Worm (Caenorhabditis elegans) whole organism, L4 larva: ENCODE results near the gene rbmx-2.

Experiments used
- D1046.2 ChIP-seq: fragments of 200-800 bp; sonication (Bioruptor generic); IDR thresholded peaks from 2 replicates; pipeline ENCODE4 v1.3.6; 2022; ENCODE audit warnings: missing genetic modification characterization, missing compliant biosample characterization
- F37D6.2 ChIP-seq: sonication (generic microtip); optimal IDR thresholded peaks from 2 replicates; lab custom pipeline; 2016; ENCODE audit warnings: mild to moderate bottlenecking, missing genetic modification characterization, missing compliant biosample characterization
- T20F7.1 ChIP-seq: fragments of 200-800 bp; sonication (Bioruptor generic); optimal IDR thresholded peaks from 2 replicates; lab custom pipeline; 2018; ENCODE audit warnings: mild to moderate bottlenecking, missing genetic modification characterization, missing compliant biosample characterization
- Y75B8A.6 ChIP-seq: fragments of 200-800 bp; sonication (Bioruptor generic); IDR thresholded peaks from 2 replicates; pipeline ENCODE4 v1.3.6; 2022; ENCODE audit warnings: missing genetic modification reagents, missing genetic modification characterization, missing compliant biosample characterization
- ZK546.5 ChIP-seq, 2 experiments: sonication (generic microtip); optimal IDR thresholded peaks; 2 replicates each; lab custom pipeline; 2017; ENCODE audit warnings: missing biosample characterization in 2 of 2, missing genetic modification characterization in 2 of 2
- aha-1 ChIP-seq: fragments of 150-350 bp; peaks from one replicate; lab custom pipeline; 2014; ENCODE audit warnings: missing biosample characterization, missing genetic modification characterization
- aly-2 ChIP-seq: sonication (generic microtip); optimal IDR thresholded peaks from 2 replicates; lab custom pipeline; 2018; ENCODE audit warnings: missing biosample characterization, missing genetic modification characterization
- ceh-62 ChIP-seq: sonication (generic microtip); optimal IDR thresholded peaks from 2 replicates; lab custom pipeline; 2017; ENCODE audit warnings: missing biosample characterization, missing genetic modification characterization
- ces-1 ChIP-seq: fragments of 150-350 bp; sonication (generic microtip); optimal IDR thresholded peaks from 4 replicates; lab custom pipeline; 2014; ENCODE audit warnings: missing biosample characterization, missing genetic modification reagents, missing genetic modification characterization
- daf-19 ChIP-seq: fragments of 200-800 bp; sonication (Bioruptor generic); conservative IDR thresholded peaks from 2 replicates; pipeline ENCODE4 v1.3.6; 2022; ENCODE audit warnings: missing genetic modification characterization, missing compliant biosample characterization
- dmd-6 ChIP-seq: fragments of 200-800 bp; sonication (Bioruptor generic); IDR thresholded peaks from 2 replicates; pipeline ENCODE4 v1.3.6; 2022; ENCODE audit warnings: missing genetic modification reagents, missing genetic modification characterization, missing compliant biosample characterization
- dpl-1 ChIP-seq: fragments of 150-350 bp; optimal IDR thresholded peaks from 2 replicates; lab custom pipeline; 2014; ENCODE audit warnings: missing biosample characterization, missing genetic modification reagents, missing genetic modification characterization
- duxl-1 ChIP-seq: sonication (generic microtip); optimal IDR thresholded peaks from 2 replicates; lab custom pipeline; 2016; ENCODE audit warnings: mild to moderate bottlenecking, missing genetic modification characterization, moderate library complexity, missing compliant biosample characterization; ENCODE audit not compliant: poor library complexity
- dve-1 ChIP-seq: sonication (generic microtip); optimal IDR thresholded peaks from 2 replicates; lab custom pipeline; 2017; ENCODE audit warnings: antibody characterized with exemption, mild to moderate bottlenecking, missing genetic modification characterization, missing compliant biosample characterization; ENCODE audit not compliant: insufficient read depth
- fkh-10 ChIP-seq: fragments of 150-350 bp; optimal IDR thresholded peaks from 2 replicates; lab custom pipeline; 2014; ENCODE audit warnings: missing biosample characterization, missing genetic modification reagents, missing genetic modification characterization
- hlh-30 ChIP-seq: sonication (generic microtip); optimal IDR thresholded peaks from 2 replicates; lab custom pipeline; 2017; ENCODE audit warnings: antibody characterized with exemption, mild to moderate bottlenecking, missing genetic modification characterization, missing compliant biosample characterization; ENCODE audit not compliant: insufficient read depth
- jun-1 ChIP-seq: fragments of 150-350 bp; optimal IDR thresholded peaks from 2 replicates; lab custom pipeline; 2014; ENCODE audit warnings: missing biosample characterization, missing genetic modification reagents, missing genetic modification characterization
- lim-7 ChIP-seq: fragments of 200-800 bp; sonication (Bioruptor generic); IDR thresholded peaks from 2 replicates; pipeline ENCODE4 v1.3.6; 2022; ENCODE audit warnings: missing genetic modification characterization, missing compliant biosample characterization
- lin-1 ChIP-seq: fragments of 200-800 bp; sonication (Bioruptor generic); IDR thresholded peaks from 2 replicates; pipeline ENCODE4 v1.3.6; 2022; ENCODE audit warnings: missing genetic modification reagents, missing genetic modification characterization, missing compliant biosample characterization
- lin-13 ChIP-seq: fragments of 150-350 bp; optimal IDR thresholded peaks from 2 replicates; lab custom pipeline; 2014; ENCODE audit warnings: missing biosample characterization, missing genetic modification reagents, missing genetic modification characterization
- lin-29 ChIP-seq: fragments of 200-800 bp; sonication (Bioruptor generic); IDR thresholded peaks from 2 replicates; pipeline ENCODE4 v1.3.6; 2022; ENCODE audit warnings: missing genetic modification reagents, missing genetic modification characterization, missing compliant biosample characterization
- lin-38 ChIP-seq: fragments of 200-800 bp; sonication (Bioruptor generic); IDR thresholded peaks from 2 replicates; pipeline ENCODE4 v1.3.6; 2022; ENCODE audit warnings: missing genetic modification reagents, missing genetic modification characterization, missing compliant biosample characterization
- lin-39 ChIP-seq: fragments of 150-350 bp; optimal IDR thresholded peaks from 2 replicates; lab custom pipeline; 2014; ENCODE audit warnings: missing biosample characterization, missing genetic modification reagents, missing genetic modification characterization
- lsy-2 ChIP-seq, 2 experiments: fragments of 150-350 bp in 1 of 2; sonication (generic microtip) in 1 of 2; optimal IDR thresholded peaks; 2 replicates each; lab custom pipeline; 2014 to 2017; ENCODE audit warnings: missing biosample characterization in 2 of 2, missing genetic modification characterization in 2 of 2
- madf-9 ChIP-seq: fragments of 200-800 bp; sonication (Bioruptor generic); conservative IDR thresholded peaks from 2 replicates; pipeline ENCODE4 v1.3.6; 2022; ENCODE audit warnings: missing genetic modification reagents, missing genetic modification characterization, missing compliant biosample characterization
- mdl-1 ChIP-seq, 2 experiments: fragments of 150-350 bp in 1 of 2; sonication (generic microtip) in 1 of 2; optimal IDR thresholded peaks; 2 replicates each; lab custom pipeline; 2014 to 2017; ENCODE audit warnings: missing biosample characterization in 2 of 2, missing genetic modification characterization in 2 of 2
- mxl-2 ChIP-seq: fragments of 200-800 bp; sonication (Bioruptor generic); conservative IDR thresholded peaks from 2 replicates; pipeline ENCODE4 v1.3.6; 2022; ENCODE audit warnings: missing genetic modification reagents, missing genetic modification characterization, missing compliant biosample characterization
- nhr-25 ChIP-seq: sonication (generic microtip); optimal IDR thresholded peaks from 2 replicates; lab custom pipeline; 2017; ENCODE audit warnings: missing genetic modification characterization, mild to moderate bottlenecking, missing compliant biosample characterization, antibody characterized with exemption, moderate library complexity, borderline replicate concordance; ENCODE audit not compliant: insufficient read depth
- nhr-28 ChIP-seq: fragments of 150-350 bp; optimal IDR thresholded peaks from 2 replicates; lab custom pipeline; 2014; ENCODE audit warnings: missing biosample characterization, missing genetic modification characterization
- nhr-6 ChIP-seq: fragments of 150-350 bp; optimal IDR thresholded peaks from 2 replicates; lab custom pipeline; 2014; ENCODE audit warnings: missing biosample characterization, missing genetic modification characterization
- nhr-76 ChIP-seq: fragments of 150-350 bp; optimal IDR thresholded peaks from 2 replicates; lab custom pipeline; 2014; ENCODE audit warnings: missing biosample characterization, missing genetic modification characterization
- pqm-1 ChIP-seq: sonication (generic microtip); optimal IDR thresholded peaks from 2 replicates; lab custom pipeline; 2017; ENCODE audit warnings: missing biosample characterization, missing genetic modification characterization
- snpc-4 ChIP-seq: fragments of 150-350 bp; optimal IDR thresholded peaks from 2 replicates; lab custom pipeline; 2014; ENCODE audit warnings: missing biosample characterization, missing genetic modification characterization
- unc-62 ChIP-seq, 3 experiments: fragments of 150-350 bp in 1 of 3; sonication (generic microtip); optimal IDR thresholded peaks in 2 of 3; peaks in 1 of 3; 1 replicate in 1 of 3; 2 replicates in 2 of 3; lab custom pipeline; 2014 to 2017; ENCODE audit warnings: missing biosample characterization in 3 of 3, missing genetic modification characterization in 3 of 3, missing genetic modification reagents in 3 of 3, missing genotype in 1 of 3
- zag-1 ChIP-seq: fragments of 150-350 bp; optimal IDR thresholded peaks from 2 replicates; lab custom pipeline; 2014; ENCODE audit warnings: missing biosample characterization, missing genetic modification characterization
- zip-2 ChIP-seq: fragments of 150-350 bp; optimal IDR thresholded peaks from 2 replicates; lab custom pipeline; 2014; ENCODE audit warnings: missing biosample characterization, missing genetic modification characterization

The rbmx-2 gene

ce11 chrII:6196875-6197274, at the start of gene rbmx-2, which contains the start of gene C30B5.2 (continued):
- peak in 1 of 2 experiments; percentile 89 for TF ChIP-seq unc-62 (GFP tag; optimal IDR thresholded peaks at IDR 0.05 in 1 of 2; lab: Kevin White, UChicago)
- TF ChIP-seq unc-62 (tag; optimal IDR thresholded peaks at IDR 0.05; lab: Kevin White, UChicago) = no peak
- no peak for TF ChIP-seq mxl-2 (GFP tag; lab: Robert Waterston, UW)
- TF ChIP-seq Y75B8A.6 (GFP tag; lab: Robert Waterston, UW) = no peak
- no peak for TF ChIP-seq D1046.2 (GFP tag; lab: Robert Waterston, UW)
- TF ChIP-seq fkh-10 (GFP tag; lab: Kevin White, UChicago) = no peak
- no peak for TF ChIP-seq madf-9 (GFP tag; lab: Robert Waterston, UW)
- TF ChIP-seq zip-2 (tag; lab: Kevin White, UChicago) = no peak
- TF ChIP-seq ces-1 (GFP tag; lab: Kevin White, UChicago) = no peak
- TF ChIP-seq lin-39 = no peak
- TF ChIP-seq ZK546.5 (tag; optimal IDR thresholded peaks at IDR 0.05; lab: Kevin White, UChicago) = no peak
- no peak for TF ChIP-seq T20F7.1 (GFP tag; lab: Kevin White, UChicago)
- TF ChIP-seq duxl-1 = no peak
- TF ChIP-seq dmd-6 = peak; percentile 24; the same call in 1 of the 2 replicates
- peak in 1 of 2 experiments; percentile 93 for TF ChIP-seq lsy-2 (tag; optimal IDR thresholded peaks at IDR 0.05; lab: Kevin White, UChicago)
- TF ChIP-seq hlh-30 (tag; lab: Kevin White, UChicago) = peak; percentile 86
- no peak for TF ChIP-seq F37D6.2 (tag; lab: Kevin White, UChicago)
- TF ChIP-seq nhr-28 = no peak
- no peak for TF ChIP-seq lim-7 (GFP tag; lab: Robert Waterston, UW)

DNA sequence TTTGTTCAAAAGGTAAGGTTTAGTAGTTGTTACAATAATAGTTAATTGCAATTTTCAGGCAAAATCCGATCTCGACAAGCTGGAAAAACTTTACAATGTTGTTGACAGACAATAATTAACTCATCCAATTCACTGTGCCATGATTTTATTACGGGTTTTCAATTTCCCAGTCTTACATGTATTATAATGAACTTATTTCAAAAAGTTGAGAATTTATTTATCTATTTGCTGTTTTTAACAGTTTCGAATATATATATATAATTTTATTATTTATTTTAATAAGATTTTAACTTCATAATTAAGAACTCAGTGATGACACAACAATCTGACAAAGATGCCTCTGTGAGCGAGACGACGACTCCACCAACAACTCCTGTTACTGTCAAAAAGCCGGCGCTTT, 49.3 kb upstream of the rbmx-2 start, which contains the start of gene lelo-1:
lelo-1 (plus strand) TSS at position 301 of the 400 bp plus-strand sequence.
- TF ChIP-seq mdl-1 (tag; optimal IDR thresholded peaks at IDR 0.05; lab: Kevin White, UChicago) (no peak), snpc-4 (tag; lab: Kevin White, UChicago) (no peak), nhr-28 (no peak), zag-1 (tag; lab: Kevin White, UChicago) (no peak), jun-1 (no peak), dmd-6 (no peak), duxl-1 (no peak), lin-38 (no peak), lin-13 (GFP tag; lab: Kevin White, UChicago) (no peak), nhr-76 (no peak), lin-29 (GFP tag; lab: Robert Waterston, UW) (no peak), nhr-25 (no peak), daf-19 (GFP tag; lab: Robert Waterston, UW) (no peak), lsy-2 (tag; optimal IDR thresholded peaks at IDR 0.05; lab: Kevin White, UChicago) (no peak), T20F7.1 (GFP tag; lab: Kevin White, UChicago) (no peak), ceh-62 (tag; lab: Kevin White, UChicago) (no peak), lin-1 (GFP tag; lab: Robert Waterston, UW) (no peak)

DNA sequence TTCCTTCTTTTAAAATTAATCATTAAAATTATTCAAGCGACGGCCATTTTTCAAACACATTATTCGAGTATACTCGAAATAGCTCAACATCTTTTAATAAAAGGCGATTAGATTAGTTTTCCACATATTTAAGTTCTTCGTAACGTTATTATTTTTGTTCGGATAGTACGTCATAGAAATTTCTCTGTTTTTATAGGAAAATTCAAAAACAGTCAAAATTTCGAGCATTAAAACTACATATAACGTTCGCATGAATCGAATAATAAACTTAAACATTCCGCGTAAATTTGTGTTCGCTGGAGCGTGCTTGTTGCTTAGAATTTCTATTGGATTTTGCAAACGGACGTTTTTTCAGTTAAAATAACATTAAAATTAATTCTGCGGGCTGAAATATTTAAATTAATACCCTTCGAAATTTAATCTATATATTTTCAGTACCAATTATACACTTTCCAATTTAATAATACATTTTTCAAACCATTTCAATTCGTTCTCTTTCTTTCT, 48.5 kb upstream of the rbmx-2 start, which contains the start of gene blos-4:
blos-4 (plus strand) TSS at position 51 of the 504 bp plus-strand sequence.
- TF ChIP-seq aly-2 (tag; lab: Kevin White, UChicago) (no peak), dpl-1 (GFP tag; lab: Kevin White, UChicago) (peak; percentile 58)
- TF ChIP-seq, all 104 proteins: peak for 1

ce11 chrII:6244171-6244570, 47.4 kb upstream of the rbmx-2 start, which contains the start of gene tat-4:
Gene tat-4 (minus strand): TSS chrII:6244287.
- TF ChIP-seq dve-1 (tag; lab: Kevin White, UChicago) = peak; percentile 12
- no peak for TF ChIP-seq mdl-1 (tag; optimal IDR thresholded peaks at IDR 0.05; lab: Kevin White, UChicago)
- no peak for TF ChIP-seq mxl-2 (GFP tag; lab: Robert Waterston, UW)
- peak; percentile 89 for TF ChIP-seq pqm-1 (tag; lab: Kevin White, UChicago)
- no peak for TF ChIP-seq lin-13 (GFP tag; lab: Kevin White, UChicago)
- peak; percentile 81 for TF ChIP-seq nhr-28
- TF ChIP-seq fkh-10 (GFP tag; lab: Kevin White, UChicago) = no peak
- TF ChIP-seq nhr-6 (tag; lab: Kevin White, UChicago) = peak; percentile 24
- no peak for TF ChIP-seq lin-38
- peak; percentile 14 for TF ChIP-seq aha-1 (tag; lab: Kevin White, UChicago)
